Worm (Caenorhabditis elegans) whole organism, midembryonic: Measurements from ENCODE around the gene ooc-3.

ENCODE experiments used
- T22C8.4 ChIP-seq: fragments of 200-800 bp; sonication (Bioruptor generic); IDR thresholded peaks from 2 replicates; pipeline ENCODE4 v1.3.6; 2022; ENCODE audit warnings: missing genetic modification characterization, missing compliant biosample characterization
- cog-1 ChIP-seq: sonication (generic microtip); optimal IDR thresholded peaks from 2 replicates; lab custom pipeline; 2016; ENCODE audit warnings: missing genetic modification characterization, missing compliant biosample characterization
- flt-1 ChIP-seq: fragments of 200-800 bp; sonication (Bioruptor generic); IDR thresholded peaks from 2 replicates; pipeline ENCODE4 v1.3.6; 2022; ENCODE audit warnings: missing genetic modification characterization, missing compliant biosample characterization
- med-1 ChIP-seq: sonication (generic microtip); optimal IDR thresholded peaks from 2 replicates; lab custom pipeline; 2017; ENCODE audit warnings: missing genetic modification characterization, mild to moderate bottlenecking, missing compliant biosample characterization, antibody characterized with exemption, missing genetic modification reagents; ENCODE audit not compliant: insufficient read depth
- tab-1 ChIP-seq: fragments of 200-800 bp; sonication (Bioruptor generic); IDR thresholded peaks from 2 replicates; pipeline ENCODE4 v1.3.6; 2022; ENCODE audit warnings: missing genetic modification characterization, missing compliant biosample characterization

- TF ChIP-seq flt-1 (GFP tag; lab: Robert Waterston, UW) (no peak), cog-1 (tag; lab: Kevin White, UChicago) (no peak), med-1 (GFP tag; lab: Kevin White, UChicago) (no peak), tab-1 (GFP tag; lab: Robert Waterston, UW) (no peak), T22C8.4 (GFP tag; lab: Robert Waterston, UW) (no peak)
Measured at ce11 chrII:11448753-11449152, 46.4 kb downstream of the ooc-3 start, which contains the start of gene W02B12.1.
